Fruit fly (Drosophila melanogaster) whole organism, wandering third instar larva: ENCODE results near the gene Duox.

Experiments used
- Dif ChIP-seq: fragments of 200-275, 200-300 bp; sonication (Bioruptor generic); optimal IDR thresholded peaks from 2 replicates; lab custom pipeline; 2018; ENCODE audit warnings: missing biosample characterization, missing genetic modification characterization; ENCODE audit not compliant: partially characterized antibody
- HLH106 ChIP-seq: fragments of 200-800 bp; optimal IDR thresholded peaks from 3 replicates; lab custom pipeline; 2019; ENCODE audit warnings: missing biosample characterization, mild to moderate bottlenecking, missing genetic modification characterization, moderate library complexity
- Hr83 ChIP-seq: fragments of 200-300 bp; sonication (Bioruptor generic); optimal IDR thresholded peaks from 2 replicates; lab custom pipeline; 2016; ENCODE audit warnings: missing biosample characterization, mild to moderate bottlenecking, missing genetic modification characterization, moderate library complexity; ENCODE audit not compliant: poor library complexity, severe bottlenecking
- dl ChIP-seq, 2 experiments: fragments of 175-275, 200-275 bp in 1 of 2; fragments of 200-275 bp in 1 of 2; sonication (Bioruptor generic); optimal IDR thresholded peaks; lab custom pipeline; 2018; ENCODE audit warnings: mild to moderate bottlenecking in 2 of 2, missing biosample characterization in 2 of 2, missing genetic modification characterization in 2 of 2, moderate library complexity in 2 of 2; ENCODE audit not compliant: partially characterized antibody in 2 of 2, insufficient read depth in 1 of 2
- dsf ChIP-seq: sonication (Bioruptor generic); optimal IDR thresholded peaks from 2 replicates; lab custom pipeline; 2016; ENCODE audit warnings: missing biosample characterization, missing genetic modification characterization, borderline replicate concordance
- h ChIP-seq: fragments of 200-800 bp; sonication (Bioruptor generic); optimal IDR thresholded peaks from 3 replicates; lab custom pipeline; 2016; ENCODE audit warnings: missing biosample characterization, mild to moderate bottlenecking, missing genetic modification characterization
- jim ChIP-seq: fragments of 175-275, 200-325 bp; sonication (Bioruptor generic); optimal IDR thresholded peaks from 2 replicates; lab custom pipeline; 2016; ENCODE audit warnings: missing biosample characterization, mild to moderate bottlenecking, missing genetic modification characterization
- psq ChIP-seq: fragments of 200-800 bp; sonication (Bioruptor generic); optimal IDR thresholded peaks from 3 replicates; lab custom pipeline; 2017; ENCODE audit warnings: missing biosample characterization, mild to moderate bottlenecking, missing genetic modification characterization, moderate library complexity
- rgr ChIP-seq: fragments of 200-800 bp; sonication (Bioruptor generic); optimal IDR thresholded peaks from 3 replicates; lab custom pipeline; 2016; ENCODE audit warnings: missing biosample characterization, mild to moderate bottlenecking, missing genetic modification characterization
- usp ChIP-seq: fragments of >200 bp; optimal IDR thresholded peaks from 2 replicates; lab custom pipeline; 2017; ENCODE audit warnings: missing biosample characterization, missing genetic modification characterization
- woc ChIP-seq: sonication (Bioruptor generic); optimal IDR thresholded peaks from 2 replicates; lab custom pipeline; 2016; ENCODE audit warnings: missing biosample characterization, mild to moderate bottlenecking, missing genetic modification characterization

DNA sequence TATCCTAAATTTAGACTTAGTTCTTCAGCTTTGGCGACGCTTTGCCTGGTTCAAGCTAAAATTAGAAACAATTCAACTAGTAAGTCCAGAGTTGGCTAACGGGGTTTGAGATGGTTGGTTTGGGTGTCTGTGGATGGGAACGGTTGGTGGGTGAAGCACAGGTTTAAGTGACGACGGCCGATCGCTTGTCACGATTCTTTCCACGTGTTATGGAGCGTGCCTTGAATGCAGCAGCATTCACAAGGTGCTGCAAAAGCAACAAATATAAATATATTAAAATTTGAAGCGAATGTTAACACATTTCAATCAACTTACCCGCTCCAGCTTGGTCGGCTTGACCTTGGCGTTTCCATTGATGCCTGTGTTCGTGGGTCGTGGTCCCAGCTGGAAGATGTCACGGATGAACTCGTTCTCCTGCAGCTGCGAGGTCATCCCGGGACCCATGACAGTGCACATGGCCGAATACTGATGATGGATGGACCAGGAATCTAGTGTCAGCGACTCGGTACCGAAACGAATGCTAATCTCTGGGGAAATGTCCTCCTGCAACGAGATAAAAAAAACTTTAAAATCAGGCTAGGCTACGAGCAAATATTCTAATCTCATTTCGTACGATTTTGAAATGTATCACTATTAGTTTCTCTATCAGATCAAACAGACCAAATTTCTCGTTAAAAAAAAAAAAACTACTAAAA is 39.1 kb upstream of the Duox start, which contains the start of gene CG8813:
- TF ChIP-seq dl (GFP tag; optimal IDR thresholded peaks at IDR 0.05; lab: Kevin White, UChicago; ENCODE audit: insufficient read depth in 1 of 2, partially characterized antibody in 2 of 2) (no peak), woc (GFP tag; lab: Kevin White, UChicago) (no peak), rgr (no peak), h (GFP tag; lab: Kevin White, UChicago) (no peak), dsf (GFP tag; lab: Kevin White, UChicago) (no peak), Dif (GFP tag; lab: Kevin White, UChicago) (no peak), usp (GFP tag; lab: Kevin White, UChicago) (no peak), HLH106 (tag; lab: Kevin White, UChicago) (no peak), psq (GFP tag; lab: Kevin White, UChicago) (no peak), jim (no peak), Hr83 (GFP tag; lab: Kevin White, UChicago) (no peak)
